Worm (Caenorhabditis elegans): ENCODE results near the gene Y57G11C.30.

DNA sequence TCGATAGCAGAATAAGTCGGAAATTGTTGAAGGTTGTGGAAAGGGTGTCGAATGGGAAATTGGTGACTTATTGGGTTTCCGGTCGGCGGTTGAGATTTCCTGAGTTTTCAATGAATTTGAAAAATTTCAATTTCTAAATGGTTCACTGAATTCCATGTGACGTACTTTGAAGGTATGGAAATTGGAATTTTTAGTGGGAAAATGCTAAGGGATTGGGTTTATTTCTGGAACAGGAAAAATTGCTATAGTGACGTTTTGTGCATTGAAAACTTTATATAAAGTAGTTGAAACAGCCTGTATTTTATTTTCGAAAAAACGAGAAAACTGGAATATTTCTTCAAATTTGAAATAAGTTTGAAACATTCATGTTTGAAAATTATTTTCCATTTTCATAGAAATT is 29.1 kb upstream of the Y57G11C.30 start, which contains the start of gene pnc-2:
- no peak for TF ChIP-seq cog-1 (tag; optimal IDR thresholded peaks at IDR 0.05)
- no peak for TF ChIP-seq T22C8.4 (GFP tag; IDR thresholded peaks at IDR 0.05)
- TF ChIP-seq klf-2 (GFP tag; conservative IDR thresholded peaks at IDR 0.05), result no peak
- TF ChIP-seq flt-1 (GFP tag; IDR thresholded peaks at IDR 0.05), result no peak

Measured in whole organism, midembryonic.